Worm (Caenorhabditis elegans) whole organism, early embryonic: ENCODE measurements around the gene F47B7.5.

Source experiments
- B0310.2 ChIP-seq: sonication (generic microtip); optimal IDR thresholded peaks from 2 replicates; lab custom pipeline; 2016; ENCODE audit warnings: mild to moderate bottlenecking, missing genetic modification characterization, missing compliant biosample characterization
- F13C5.2 ChIP-seq: sonication (generic microtip); optimal IDR thresholded peaks from 2 replicates; lab custom pipeline; 2017; ENCODE audit warnings: mild to moderate bottlenecking, missing genetic modification characterization, inconsistent platforms, missing compliant biosample characterization
- aly-1 ChIP-seq: sonication (generic microtip); optimal IDR thresholded peaks from 2 replicates; lab custom pipeline; 2016; ENCODE audit warnings: missing genetic modification characterization, missing compliant biosample characterization
- ama-1 ChIP-seq: fragments of 150-350 bp; optimal IDR thresholded peaks from 2 replicates; lab custom pipeline; 2014
- ceh-13 ChIP-seq: fragments of 200-800 bp; sonication (Bioruptor generic); optimal IDR thresholded peaks from 2 replicates; lab custom pipeline; 2018; ENCODE audit warnings: mild to moderate bottlenecking, missing genetic modification characterization, missing compliant biosample characterization
- ceh-36 ChIP-seq: sonication (generic microtip); optimal IDR thresholded peaks from 2 replicates; lab custom pipeline; 2016; ENCODE audit warnings: missing genetic modification characterization, inconsistent platforms, missing compliant biosample characterization
- ets-7 ChIP-seq: sonication (generic microtip); optimal IDR thresholded peaks from 2 replicates; lab custom pipeline; 2016; ENCODE audit warnings: missing genotype, missing genetic modification characterization, missing compliant biosample characterization
- flt-1 ChIP-seq: fragments of 200-800 bp; sonication (Bioruptor generic); IDR thresholded peaks from 2 replicates; pipeline ENCODE4 v1.3.6; 2022; ENCODE audit warnings: missing genetic modification characterization, missing compliant biosample characterization
- hmbx-1 ChIP-seq: sonication (generic microtip); optimal IDR thresholded peaks from 2 replicates; lab custom pipeline; 2016; ENCODE audit warnings: mild to moderate bottlenecking, missing genetic modification characterization, missing compliant biosample characterization
- hmg-4 ChIP-seq: fragments of 200-800 bp; sonication (Bioruptor generic); optimal IDR thresholded peaks from 2 replicates; lab custom pipeline; 2018; ENCODE audit warnings: mild to moderate bottlenecking, missing genetic modification characterization, missing compliant biosample characterization
- hnd-1 ChIP-seq: sonication (generic microtip); optimal IDR thresholded peaks from 2 replicates; lab custom pipeline; 2016; ENCODE audit warnings: missing genetic modification characterization, missing compliant biosample characterization
- pes-1 ChIP-seq: fragments of 200-800 bp; sonication (Bioruptor generic); IDR thresholded peaks from 2 replicates; pipeline ENCODE4 v1.3.6; 2022; ENCODE audit warnings: missing genetic modification reagents, missing genetic modification characterization, missing compliant biosample characterization
- scrt-1 ChIP-seq: fragments of 200-800 bp; sonication (Bioruptor generic); IDR thresholded peaks from 2 replicates; pipeline ENCODE4 v1.3.6; 2022; ENCODE audit warnings: missing genetic modification characterization, missing compliant biosample characterization
- sea-1 ChIP-seq: fragments of 200-800 bp; sonication (Bioruptor generic); conservative IDR thresholded peaks from 2 replicates; pipeline ENCODE4 v1.3.6; 2022; ENCODE audit warnings: missing genetic modification characterization, missing compliant biosample characterization
- tbx-11 ChIP-seq: fragments of 200-800 bp; sonication (Bioruptor generic); IDR thresholded peaks from 2 replicates; pipeline ENCODE4 v1.3.6; 2022; ENCODE audit warnings: missing genetic modification characterization, missing compliant biosample characterization
- tbx-37 ChIP-seq: fragments of 200-800 bp; sonication (Bioruptor generic); conservative IDR thresholded peaks from 2 replicates; pipeline ENCODE4 v1.3.6; 2022; ENCODE audit warnings: missing genetic modification reagents, missing genetic modification characterization, missing compliant biosample characterization
- tra-4 ChIP-seq: sonication (generic microtip); optimal IDR thresholded peaks from 2 replicates; lab custom pipeline; 2017; ENCODE audit warnings: missing genetic modification characterization, missing compliant biosample characterization

The F47B7.5 gene

ce11 chrX:3742223-3742622 lies 26.4 kb downstream of the F47B7.5 start, which contains the start of gene fkh-2:
fkh-2 (minus strand) TSS chrX:3742323.
- TF ChIP-seq ama-1 (lab: Kevin White, UChicago): no peak
- TF ChIP-seq tra-4 (tag; lab: Kevin White, UChicago): no peak
- TF ChIP-seq aly-1 (tag; lab: Kevin White, UChicago): no peak
- no peak for TF ChIP-seq scrt-1 (GFP tag; lab: Robert Waterston, UW)
- no peak for TF ChIP-seq tbx-11 (GFP tag; lab: Robert Waterston, UW)
- TF ChIP-seq ceh-36 (tag; lab: Kevin White, UChicago): no peak
- TF ChIP-seq hmbx-1: no peak
- TF ChIP-seq ets-7 (tag; lab: Kevin White, UChicago): no peak

DNA sequence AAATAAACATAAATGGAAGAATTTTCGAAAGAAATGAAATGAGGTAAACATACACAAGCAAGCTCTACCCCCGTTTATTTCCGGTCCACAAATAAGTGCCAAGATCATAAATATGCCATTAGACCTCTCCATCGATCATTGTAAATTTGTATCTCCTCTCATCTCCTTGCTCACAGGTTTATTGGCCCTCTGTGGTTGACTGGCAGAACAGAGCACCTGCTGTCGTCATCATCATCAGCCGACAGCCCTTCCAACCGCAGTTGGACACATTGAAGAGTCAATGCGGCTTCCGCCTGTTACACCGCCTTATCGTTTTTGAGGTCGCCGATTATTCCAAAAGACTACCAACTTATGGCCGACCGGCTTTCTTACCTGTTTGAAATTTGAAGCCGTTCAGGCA lies 30.0 kb downstream of the F47B7.5 start:
- no peak for TF ChIP-seq scrt-1 (GFP tag; lab: Robert Waterston, UW)
- TF ChIP-seq ets-7 (tag; lab: Kevin White, UChicago): peak; percentile 20

DNA sequence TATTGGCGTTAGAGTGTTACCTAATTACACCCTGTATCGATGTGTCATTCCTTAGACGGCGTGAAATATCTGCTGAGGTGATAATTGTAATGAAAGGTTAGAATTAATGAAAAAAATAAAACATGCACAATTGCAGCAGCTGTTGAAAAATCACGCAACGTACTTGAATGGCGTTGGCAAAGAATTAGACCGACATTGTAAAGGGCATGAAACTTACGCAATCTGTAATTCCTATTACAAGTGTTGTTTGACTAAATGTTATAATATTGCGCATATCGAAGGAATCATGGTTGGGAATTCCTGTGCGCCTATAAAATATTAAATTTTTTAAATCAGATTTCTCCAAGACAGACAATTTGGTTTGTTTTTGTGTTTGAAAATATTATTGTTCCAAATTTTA lies 34.9 kb downstream of the F47B7.5 start, which contains the start of gene tag-18:
Gene tag-18, minus strand, starts transcription at position 305 of the 400 bp plus-strand sequence.
- TF ChIP-seq B0310.2 (tag; lab: Kevin White, UChicago) (no peak), tbx-37 (GFP tag; lab: Robert Waterston, UW) (no peak), sea-1 (GFP tag; lab: Robert Waterston, UW) (no peak), scrt-1 (GFP tag; lab: Robert Waterston, UW) (no peak), tbx-11 (GFP tag; lab: Robert Waterston, UW) (no peak), F13C5.2 (no peak), ceh-13 (no peak), aly-1 (tag; lab: Kevin White, UChicago) (no peak), ceh-36 (tag; lab: Kevin White, UChicago) (no peak), hmg-4 (GFP tag; lab: Kevin White, UChicago) (no peak), flt-1 (GFP tag; lab: Robert Waterston, UW) (no peak), ets-7 (tag; lab: Kevin White, UChicago) (no peak), pes-1 (GFP tag; lab: Robert Waterston, UW) (no peak), ama-1 (lab: Kevin White, UChicago) (no peak), tra-4 (tag; lab: Kevin White, UChicago) (no peak), hnd-1 (tag; lab: Kevin White, UChicago) (no peak), hmbx-1 (no peak)

DNA sequence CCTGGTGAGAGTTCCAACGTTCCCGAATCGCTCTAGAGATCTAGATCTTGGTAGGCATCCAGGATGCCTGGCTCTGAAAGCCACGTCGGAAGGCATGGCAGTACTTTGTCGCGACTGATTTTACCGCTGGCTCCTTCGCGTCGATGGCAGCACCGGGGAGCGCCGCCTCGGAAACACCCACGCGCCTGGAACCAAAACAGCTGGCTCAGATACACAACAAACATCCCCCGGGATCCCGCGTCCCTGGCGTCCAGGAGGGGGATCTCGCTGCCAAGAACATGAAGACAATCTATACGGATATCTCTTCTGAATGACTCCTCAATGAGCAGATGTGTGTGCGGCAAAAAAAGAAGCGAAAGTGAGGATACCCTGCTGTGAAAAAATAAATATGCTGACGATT lies 35.3 kb downstream of the F47B7.5 start:
- TF ChIP-seq tbx-11 (GFP tag; lab: Robert Waterston, UW) (no peak), hmg-4 (GFP tag; lab: Kevin White, UChicago) (no peak), tbx-37 (GFP tag; lab: Robert Waterston, UW) (no peak), aly-1 (tag; lab: Kevin White, UChicago) (no peak), ceh-13 (no peak), scrt-1 (GFP tag; lab: Robert Waterston, UW) (no peak)

DNA sequence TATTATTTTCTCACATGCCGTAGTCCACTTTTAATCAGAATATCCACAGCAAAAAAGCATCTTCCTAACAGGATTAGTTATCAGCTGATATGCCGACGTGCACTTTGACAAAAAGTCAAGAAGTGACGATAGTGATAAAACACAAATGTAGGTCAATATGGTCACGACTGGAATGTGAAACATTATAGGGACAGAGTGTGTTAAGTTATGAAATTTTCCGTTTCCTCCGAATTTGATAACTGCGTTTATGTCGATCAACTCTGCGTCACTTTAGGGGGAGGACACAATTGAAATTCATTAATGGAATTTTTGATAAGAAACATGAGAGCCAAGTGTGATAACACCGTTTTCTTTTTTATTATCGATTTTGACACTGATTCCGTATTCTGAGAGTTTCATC lies 39.6 kb downstream of the F47B7.5 start, which contains the start of gene aex-4:
Gene aex-4, plus strand, starts transcription at position 312 of the 400 bp plus-strand sequence.
- no peak for TF ChIP-seq B0310.2 (tag; lab: Kevin White, UChicago)
- TF ChIP-seq ceh-13: no peak
- no peak for TF ChIP-seq tbx-11 (GFP tag; lab: Robert Waterston, UW)
- no peak for TF ChIP-seq ceh-36 (tag; lab: Kevin White, UChicago)
- no peak for TF ChIP-seq aly-1 (tag; lab: Kevin White, UChicago)
- no peak for TF ChIP-seq tbx-37 (GFP tag; lab: Robert Waterston, UW)
- TF ChIP-seq F13C5.2: no peak
- TF ChIP-seq ets-7 (tag; lab: Kevin White, UChicago): no peak
- TF ChIP-seq hmg-4 (GFP tag; lab: Kevin White, UChicago): no peak
- no peak for TF ChIP-seq ama-1 (lab: Kevin White, UChicago)
- no peak for TF ChIP-seq pes-1 (GFP tag; lab: Robert Waterston, UW)
- no peak for TF ChIP-seq flt-1 (GFP tag; lab: Robert Waterston, UW)
- no peak for TF ChIP-seq scrt-1 (GFP tag; lab: Robert Waterston, UW)
- TF ChIP-seq tra-4 (tag; lab: Kevin White, UChicago): no peak
- no peak for TF ChIP-seq hnd-1 (tag; lab: Kevin White, UChicago)
- TF ChIP-seq sea-1 (GFP tag; lab: Robert Waterston, UW): no peak
- no peak for TF ChIP-seq hmbx-1

ce11 chrX:3727274-3727673 lies 41.3 kb downstream of the F47B7.5 start, which contains the start of gene nlp-1:
nlp-1 (plus strand) TSS chrX:3727574.
- no peak for TF ChIP-seq sea-1 (GFP tag; lab: Robert Waterston, UW)
- no peak for TF ChIP-seq tbx-11 (GFP tag; lab: Robert Waterston, UW)
- TF ChIP-seq flt-1 (GFP tag; lab: Robert Waterston, UW): no peak
- no peak for TF ChIP-seq aly-1 (tag; lab: Kevin White, UChicago)
- no peak for TF ChIP-seq tra-4 (tag; lab: Kevin White, UChicago)
- no peak for TF ChIP-seq pes-1 (GFP tag; lab: Robert Waterston, UW)
- no peak for TF ChIP-seq scrt-1 (GFP tag; lab: Robert Waterston, UW)
- TF ChIP-seq ama-1 (lab: Kevin White, UChicago): no peak
- no peak for TF ChIP-seq B0310.2 (tag; lab: Kevin White, UChicago)

DNA sequence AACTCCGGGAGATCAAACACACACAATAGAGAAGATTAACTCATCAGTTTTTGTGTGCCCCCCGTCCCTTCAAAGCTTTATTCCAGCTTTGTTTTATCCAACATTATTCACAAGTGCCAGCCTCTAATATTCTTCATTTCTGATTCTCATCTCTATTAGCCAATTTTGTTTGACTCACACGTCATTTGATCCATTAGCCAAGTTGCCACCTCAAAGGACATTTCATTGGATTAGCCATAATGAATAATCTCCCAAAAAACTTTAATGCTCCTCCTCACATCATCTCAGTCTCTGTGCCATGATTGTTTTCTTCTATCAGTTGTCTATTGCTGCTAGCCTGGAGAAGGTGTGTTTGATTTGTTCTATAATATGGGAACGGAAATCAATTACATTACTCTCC lies 43.2 kb downstream of the F47B7.5 start:
- TF ChIP-seq tra-4 (tag; lab: Kevin White, UChicago) (no peak), sea-1 (GFP tag; lab: Robert Waterston, UW) (no peak), F13C5.2 (no peak), ceh-13 (no peak), ama-1 (lab: Kevin White, UChicago) (no peak), pes-1 (GFP tag; lab: Robert Waterston, UW) (no peak), ceh-36 (tag; lab: Kevin White, UChicago) (no peak), aly-1 (tag; lab: Kevin White, UChicago) (no peak), hnd-1 (tag; lab: Kevin White, UChicago) (no peak), tbx-11 (GFP tag; lab: Robert Waterston, UW) (no peak), flt-1 (GFP tag; lab: Robert Waterston, UW) (no peak), ets-7 (tag; lab: Kevin White, UChicago) (no peak), hmg-4 (GFP tag; lab: Kevin White, UChicago) (no peak), hmbx-1 (no peak), tbx-37 (GFP tag; lab: Robert Waterston, UW) (no peak), scrt-1 (GFP tag; lab: Robert Waterston, UW) (no peak), B0310.2 (tag; lab: Kevin White, UChicago) (no peak)
